Fruit fly (Drosophila melanogaster) whole organism: ENCODE data around the gene CG5681.

Source experiments
- CG8478 ChIP-seq: fragments of >200 bp; optimal IDR thresholded peaks from 2 replicates; lab custom pipeline; 2018; ENCODE audit warnings: inconsistent platforms
- Dll ChIP-seq: fragments of >200 bp; optimal IDR thresholded peaks from 2 replicates; lab custom pipeline; 2017
- EcR ChIP-seq, 2 experiments: fragments of >200 bp; optimal IDR thresholded peaks; 2 replicates each; lab custom pipeline; 2017; ENCODE audit warnings: missing biosample characterization in 2 of 2, missing genetic modification characterization in 2 of 2, missing genetic modification reagents in 2 of 2
- psq ChIP-seq: fragments of >200 bp; optimal IDR thresholded peaks from 2 replicates; lab custom pipeline; 2017

- TF ChIP-seq Dll (lab: Kevin White, UChicago) (no peak), CG8478 (lab: Kevin White, UChicago) (no peak), psq (no peak), EcR (GFP tag; optimal IDR thresholded peaks at IDR 0.05; lab: Kevin White, UChicago) (no peak)
Measured at dm6 chr2L:17990771-17991170, 4.6 kb downstream of the CG5681 start.
